Fruit fly (Drosophila melanogaster) whole organism: ENCODE results near the gene GstD3.

Source experiments
- CG8478 ChIP-seq: fragments of >200 bp; optimal IDR thresholded peaks from 2 replicates; lab custom pipeline; 2018; ENCODE audit warnings: inconsistent platforms
- pan ChIP-seq: fragments of >200 bp; optimal IDR thresholded peaks from 2 replicates; lab custom pipeline; 2017
- usp ChIP-seq: fragments of >200 bp; optimal IDR thresholded peaks from 2 replicates; lab custom pipeline; 2017; ENCODE audit warnings: missing biosample characterization, missing genetic modification characterization, mixed read lengths

dm6 chr3R:12383036-12383435, 10.2 kb downstream of the GstD3 start, which contains the start of gene GstD11:
- TF ChIP-seq pan (lab: Kevin White, UChicago) = no peak
- no peak for TF ChIP-seq usp
- TF ChIP-seq CG8478 (lab: Kevin White, UChicago) = no peak
